Worm (Caenorhabditis elegans): ENCODE data around the gene his-62.
A peak's percentile ranks its signal among the peaks of the same experiment; 100 is the strongest.

his-62 gene

DNA sequence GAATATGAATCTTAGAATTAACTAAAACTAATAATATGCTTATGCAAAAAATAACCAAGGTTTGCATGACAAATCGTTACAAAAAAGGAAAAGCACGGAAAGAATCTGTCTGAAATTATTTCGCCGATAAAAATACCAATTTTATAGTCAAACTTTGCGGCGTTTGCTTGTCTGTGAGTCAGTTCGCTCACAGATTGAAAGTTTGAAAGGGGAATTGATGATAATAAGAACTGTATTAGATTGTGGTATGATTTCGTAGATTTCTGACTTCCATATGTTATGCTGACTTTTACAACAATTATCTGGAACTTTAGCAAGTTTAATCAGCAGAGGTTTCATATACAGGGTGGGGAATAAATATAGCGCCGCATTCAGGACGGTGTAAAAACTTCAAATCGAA, 26.1 kb upstream of the his-62 start, which contains the start of gene F13B6.2:
Gene F13B6.2, minus strand, starts transcription at position 101 of the 400 bp plus-strand sequence.
- TF ChIP-seq peb-1 (tag; optimal IDR thresholded peaks at IDR 0.05), result no peak
- TF ChIP-seq blmp-1 (tag; optimal IDR thresholded peaks at IDR 0.05; ENCODE audit: insufficient read depth), result no peak
- TF ChIP-seq sma-9 (GFP tag; optimal IDR thresholded peaks at IDR 0.05), result no peak
- no peak for TF ChIP-seq sma-9 (tag; optimal IDR thresholded peaks at IDR 0.05)
- TF ChIP-seq sma-3 (GFP tag; optimal IDR thresholded peaks at IDR 0.05), result no peak
- peak; percentile 34 for TF ChIP-seq fos-1 (tag; optimal IDR thresholded peaks at IDR 0.05)
- TF ChIP-seq ceh-16 (tag; optimal IDR thresholded peaks at IDR 0.05), result no peak
- no peak for TF ChIP-seq nhr-21 (tag; optimal IDR thresholded peaks at IDR 0.05)
- TF ChIP-seq nhr-11 (tag; optimal IDR thresholded peaks at IDR 0.05), result no peak

DNA sequence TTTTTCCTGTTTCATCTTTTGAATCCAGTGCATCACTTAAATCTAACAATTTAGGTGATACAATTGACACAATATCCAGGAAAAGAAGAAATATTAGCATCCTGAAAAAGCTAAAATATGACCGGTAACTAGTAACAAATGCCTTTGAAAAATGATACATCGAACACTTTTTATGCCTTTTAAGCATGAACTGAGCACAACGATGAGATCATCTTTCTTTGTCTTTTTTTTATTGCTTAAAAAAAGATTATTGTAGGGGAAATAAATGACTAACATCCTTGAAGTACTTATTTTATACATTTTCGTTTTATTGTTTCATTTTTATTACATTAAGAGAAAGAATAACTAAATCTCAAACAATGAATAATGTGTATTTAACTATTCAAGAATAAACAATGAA, 20.5 kb upstream of the his-62 start, which contains the start of gene F13B6.3:
Gene F13B6.3, minus strand, starts transcription at position 101 of the 400 bp plus-strand sequence.
- no peak for TF ChIP-seq sma-3 (GFP tag; optimal IDR thresholded peaks at IDR 0.05)
- no peak for TF ChIP-seq nhr-10 (tag; optimal IDR thresholded peaks at IDR 0.05)
- TF ChIP-seq ceh-82 (tag; optimal IDR thresholded peaks at IDR 0.05), result no peak
- no peak for TF ChIP-seq C34F6.9 (tag; optimal IDR thresholded peaks at IDR 0.05)
- no peak for TF ChIP-seq nhr-6 (tag; optimal IDR thresholded peaks at IDR 0.05)
- no peak for TF ChIP-seq ZK546.5 (tag; optimal IDR thresholded peaks at IDR 0.05)
- TF ChIP-seq unc-55 (GFP tag; optimal IDR thresholded peaks at IDR 0.05), result no peak
- TF ChIP-seq ama-1 (optimal IDR thresholded peaks at IDR 0.05), result no peak
- TF ChIP-seq mab-5 (tag; optimal IDR thresholded peaks at IDR 0.05), result no peak
- TF ChIP-seq nhr-77 (tag; optimal IDR thresholded peaks at IDR 0.05), result no peak
- TF ChIP-seq nhr-25 (tag; optimal IDR thresholded peaks at IDR 0.05), result no peak
- no peak for TF ChIP-seq mbf-1 (tag; optimal IDR thresholded peaks at IDR 0.05)
- no peak for TF ChIP-seq ztf-4 (tag; optimal IDR thresholded peaks at IDR 0.05)
- no peak for TF ChIP-seq unc-39 (tag; optimal IDR thresholded peaks at IDR 0.05)
- no peak for TF ChIP-seq unc-62 (GFP tag; optimal IDR thresholded peaks at IDR 0.05)

DNA sequence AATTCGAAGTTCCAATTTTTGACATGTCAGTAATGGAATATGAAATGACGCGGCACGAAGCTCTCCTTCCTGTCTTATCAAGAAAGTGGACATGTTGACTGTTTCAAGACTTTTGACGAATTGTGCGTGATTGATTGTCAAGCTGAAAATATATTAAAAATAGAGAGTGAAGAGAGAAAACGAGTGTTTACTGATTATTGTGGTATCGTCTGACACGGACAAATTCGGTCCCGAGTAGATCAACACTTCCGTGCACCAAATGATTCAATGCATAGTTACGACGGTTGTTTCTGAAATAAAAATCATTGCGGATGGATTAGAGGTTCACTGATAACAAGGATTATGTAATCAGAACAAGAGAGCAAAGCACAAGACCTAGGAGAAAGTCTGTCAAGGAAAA, 19.2 kb upstream of the his-62 start:
- TF ChIP-seq peb-1 (tag; optimal IDR thresholded peaks at IDR 0.05), result no peak
- peak; percentile 12 for TF ChIP-seq fos-1 (tag; optimal IDR thresholded peaks at IDR 0.05)

DNA sequence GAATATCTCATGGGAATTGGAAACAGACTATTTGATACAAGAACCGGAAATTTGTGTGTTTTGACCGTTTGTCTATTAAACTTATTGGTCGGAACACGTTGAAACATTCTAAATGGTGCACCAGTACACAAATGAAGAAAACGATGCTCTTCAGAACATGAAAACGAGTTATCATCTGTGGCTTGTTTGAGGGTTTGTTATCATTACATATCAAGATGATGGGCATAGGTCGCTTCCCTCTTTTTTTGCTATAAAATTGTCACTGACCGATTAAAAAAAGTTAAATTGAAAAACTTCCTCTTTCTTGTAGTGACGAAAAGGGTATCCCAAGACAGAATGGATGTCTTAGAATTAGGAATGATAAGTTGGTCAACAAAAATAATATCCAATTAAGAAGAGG, 17.7 kb upstream of the his-62 start:
- no peak for TF ChIP-seq ceh-82 (tag; optimal IDR thresholded peaks at IDR 0.05)
- TF ChIP-seq fos-1 (tag; optimal IDR thresholded peaks at IDR 0.05), result peak; percentile 62

DNA sequence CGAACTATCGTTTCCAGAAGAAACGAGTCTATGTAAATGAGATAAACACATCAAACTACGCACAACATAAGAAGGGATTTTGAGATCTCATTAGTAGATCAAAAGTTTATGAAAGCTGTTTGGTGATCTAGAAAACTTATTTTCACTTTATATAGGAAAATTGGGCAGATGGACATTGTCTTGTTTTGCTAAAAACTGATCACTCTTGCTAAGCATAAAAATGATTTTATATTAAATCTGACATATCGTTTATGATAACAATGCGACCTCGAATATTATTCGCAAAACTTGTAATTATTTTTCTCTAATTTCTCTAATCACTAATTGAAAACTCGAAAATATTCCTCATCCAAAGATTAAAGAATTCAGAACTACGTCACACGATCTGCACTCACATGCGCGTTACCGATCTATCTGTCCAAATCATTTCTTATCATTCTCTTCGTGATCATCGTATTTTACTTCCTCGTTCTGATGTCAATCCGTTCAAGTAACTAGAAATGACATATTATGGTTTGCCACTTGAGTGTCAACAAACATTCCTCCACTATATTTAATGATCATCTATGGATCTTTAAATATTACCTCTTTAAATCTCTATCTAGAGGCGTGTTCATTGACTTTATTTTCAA, 16.4 kb upstream of the his-62 start, which contains the start of gene F55G1.7:
Gene F55G1.7, minus strand, starts transcription at position 51 of the 632 bp plus-strand sequence.
- peak; percentile 47 for TF ChIP-seq sma-9 (GFP tag; optimal IDR thresholded peaks at IDR 0.05)
- TF ChIP-seq sma-9 (tag; optimal IDR thresholded peaks at IDR 0.05), result no peak
- no peak for TF ChIP-seq lin-11 (tag; optimal IDR thresholded peaks at IDR 0.05)

DNA sequence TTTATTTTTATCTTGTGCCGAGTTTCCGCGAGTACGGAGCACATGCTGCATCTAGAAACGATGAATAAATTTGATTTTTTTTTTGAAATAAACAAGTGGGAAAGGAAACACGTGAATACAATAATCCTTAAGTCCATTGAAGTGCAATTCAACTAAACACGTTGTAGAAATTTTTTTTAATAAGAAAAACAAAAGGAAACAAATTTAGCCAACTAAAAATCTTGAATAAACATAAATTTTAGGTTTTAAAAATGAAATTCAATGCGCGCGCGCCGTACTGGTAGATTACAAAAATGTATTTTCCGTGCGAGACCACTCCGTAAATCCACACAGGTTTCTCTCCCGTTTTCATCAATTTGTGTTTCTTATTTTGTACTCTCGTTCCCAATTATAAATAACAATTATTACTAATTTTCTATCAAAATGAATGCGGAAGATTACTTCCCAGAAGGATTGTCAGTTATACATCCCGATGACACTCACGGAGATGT, 13.1 kb upstream of the his-62 start, which contains the start of the genes plk-3 and F55G1.6:
Gene plk-3, minus strand, starts transcription at position 51 of the 491 bp plus-strand sequence.
Gene F55G1.6, plus strand, starts transcription at position 359 of the 491 bp plus-strand sequence.
- TF ChIP-seq aly-2 (tag; optimal IDR thresholded peaks at IDR 0.05) (no peak), alr-1 (tag; optimal IDR thresholded peaks at IDR 0.05) (no peak), snpc-4 (tag; optimal IDR thresholded peaks at IDR 0.05) (no peak), peb-1 (tag; optimal IDR thresholded peaks at IDR 0.05) (no peak), skn-1 (tag; optimal IDR thresholded peaks at IDR 0.05) (no peak), nhr-6 (tag; optimal IDR thresholded peaks at IDR 0.05) (no peak)

DNA sequence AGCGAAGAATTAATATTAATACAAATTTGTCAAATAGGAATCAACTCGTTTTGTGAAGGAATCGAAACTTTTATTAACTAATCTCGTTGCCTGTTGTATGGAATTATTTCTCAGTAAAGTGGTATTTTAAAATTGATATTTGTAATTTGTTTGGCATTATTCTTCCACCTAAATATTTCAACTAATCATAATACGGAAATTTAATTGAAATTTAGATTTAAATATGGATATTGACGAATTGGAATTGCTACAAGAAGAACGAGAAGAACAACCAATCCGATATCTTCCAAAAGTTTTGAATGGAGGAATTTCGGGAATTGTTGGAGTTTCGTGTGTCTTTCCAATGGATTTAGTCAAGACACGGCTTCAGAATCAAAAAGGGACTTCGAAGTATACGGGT, 11.5 kb upstream of the his-62 start, which contains the start of gene slc-25A18.2:
Gene slc-25A18.2, plus strand, starts transcription at position 216 of the 400 bp plus-strand sequence.
- TF ChIP-seq F13H6.1 (tag; optimal IDR thresholded peaks at IDR 0.05), result no peak
- no peak for TF ChIP-seq ceh-16 (tag; optimal IDR thresholded peaks at IDR 0.05)
- TF ChIP-seq lin-39 (tag; optimal IDR thresholded peaks at IDR 0.05), result no peak
- no peak for TF ChIP-seq zag-1 (tag; optimal IDR thresholded peaks at IDR 0.05)
- TF ChIP-seq mab-5 (tag; optimal IDR thresholded peaks at IDR 0.05), result no peak
- TF ChIP-seq unc-39 (tag; optimal IDR thresholded peaks at IDR 0.05), result no peak
- no peak for TF ChIP-seq nhr-21 (tag; optimal IDR thresholded peaks at IDR 0.05)
- no peak for TF ChIP-seq gmeb-1 (tag; optimal IDR thresholded peaks at IDR 0.05)
- no peak for TF ChIP-seq crh-2 (tag; optimal IDR thresholded peaks at IDR 0.05)
- no peak for TF ChIP-seq R02D3.7 (tag; optimal IDR thresholded peaks at IDR 0.05)
- no peak for TF ChIP-seq mdl-1 (tag; optimal IDR thresholded peaks at IDR 0.05)
- no peak for TF ChIP-seq ZK546.5 (tag; optimal IDR thresholded peaks at IDR 0.05)
- TF ChIP-seq sma-3 (GFP tag; optimal IDR thresholded peaks at IDR 0.05), result no peak
- TF ChIP-seq C34F6.9 (tag; optimal IDR thresholded peaks at IDR 0.05), result no peak
- TF ChIP-seq ceh-82 (tag; optimal IDR thresholded peaks at IDR 0.05), result no peak
